Fruit fly (Drosophila melanogaster): ENCODE results near the gene Arp5.

Arp5 gene

DNA sequence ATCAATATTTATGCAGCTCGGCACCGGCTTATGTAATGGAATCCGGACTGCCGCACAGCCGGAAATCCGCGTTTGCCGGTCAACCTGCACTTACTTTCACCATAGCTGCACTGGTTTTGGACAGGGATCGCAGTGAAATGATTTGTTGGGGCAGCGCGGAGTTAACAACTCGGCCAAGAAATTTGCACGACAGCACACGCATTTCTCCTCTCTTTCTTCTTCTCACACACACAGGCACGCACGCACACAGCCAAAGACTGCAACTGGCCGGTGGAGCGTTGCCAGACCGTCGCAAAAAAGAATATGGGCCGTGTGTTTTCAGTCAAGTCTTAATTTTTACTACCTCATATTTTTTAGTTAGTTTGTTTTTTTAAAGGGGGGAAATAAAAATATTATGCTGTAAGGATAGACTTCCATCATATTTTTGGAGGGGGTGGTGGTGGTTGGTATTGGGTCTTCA is 19.0 kb upstream of the Arp5 start (continued):
- TF ChIP-seq kni (GFP tag; optimal IDR thresholded peaks at IDR 0.05) (no peak), MTF-1 (GFP tag; optimal IDR thresholded peaks at IDR 0.05; ENCODE audit: borderline replicate concordance) (no peak), CG5180 (GFP tag; optimal IDR thresholded peaks at IDR 0.05) (no peak), Scr (GFP tag; IDR thresholded peaks at IDR 0.05; ENCODE audit: partially characterized antibody) (no peak), CG13894 (tag; optimal IDR thresholded peaks at IDR 0.05) (no peak), ro (GFP tag; IDR thresholded peaks at IDR 0.05) (no peak), pros (GFP tag; optimal IDR thresholded peaks at IDR 0.05) (no peak), CG7357 (GFP tag; IDR thresholded peaks at IDR 0.05) (no peak), tna (GFP tag; IDR thresholded peaks at IDR 0.05; ENCODE audit: partially characterized antibody) (no peak), pfk (GFP tag; optimal IDR thresholded peaks at IDR 0.05) (no peak), CG7556 (GFP tag; optimal IDR thresholded peaks at IDR 0.05) (no peak), Max (GFP tag; optimal IDR thresholded peaks at IDR 0.05) (no peak), CG34376 (GFP tag; optimal IDR thresholded peaks at IDR 0.05) (peak; percentile 0), rib (GFP tag; IDR thresholded peaks at IDR 0.05) (no peak), esg (GFP tag; conservative IDR thresholded peaks at IDR 0.05) (no peak), CG11560 (tag; IDR thresholded peaks at IDR 0.05) (no peak), gsb (GFP tag; IDR thresholded peaks at IDR 0.05) (no peak), disco-r (GFP tag; optimal IDR thresholded peaks at IDR 0.05) (no peak), chinmo (GFP tag; IDR thresholded peaks at IDR 0.05; ENCODE audit: partially characterized antibody) (peak; percentile 94), her (GFP tag; optimal IDR thresholded peaks at IDR 0.05) (no peak), ems (GFP tag; optimal IDR thresholded peaks at IDR 0.05) (no peak), lmd (GFP tag; IDR thresholded peaks at IDR 0.05) (no peak), Atf6 (GFP tag; IDR thresholded peaks at IDR 0.05) (no peak), Elba2 (GFP tag; optimal IDR thresholded peaks at IDR 0.05) (no peak), Adf1 (GFP tag; IDR thresholded peaks at IDR 0.05) (no peak), CG4707 (GFP tag; optimal IDR thresholded peaks at IDR 0.05) (no peak), CG6254 (GFP tag; optimal IDR thresholded peaks at IDR 0.05) (no peak)

DNA sequence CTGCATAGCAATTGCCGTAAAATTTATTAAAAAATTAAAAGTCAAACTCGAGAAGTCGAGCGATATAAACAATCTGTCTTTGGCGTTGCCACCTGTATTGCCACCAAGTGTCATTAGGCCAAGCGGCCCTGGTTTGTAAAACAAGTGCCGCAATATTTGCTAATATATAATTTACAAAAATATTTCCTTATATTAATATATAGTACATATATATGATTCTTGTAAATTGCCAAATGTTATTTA is 18.2 kb upstream of the Arp5 start, which contains the start of the genes CG7215 and Prx5:
CG7215 (minus strand) TSS at position 101 of the 243 bp plus-strand sequence.
Prx5 (minus strand) TSS at position 101 of the 243 bp plus-strand sequence.
- TF ChIP-seq CG9437 (GFP tag; optimal IDR thresholded peaks at IDR 0.05) (no peak), run (tag; optimal IDR thresholded peaks at IDR 0.05) (no peak), slbo (GFP tag; IDR thresholded peaks at IDR 0.05) (peak; percentile 25; the same call in 1 of the 2 replicates), Hey (tag; optimal IDR thresholded peaks at IDR 0.05) (no peak), z (GFP tag; IDR thresholded peaks at IDR 0.05) (no peak), CG6654 (GFP tag; optimal IDR thresholded peaks at IDR 0.05) (no peak), trem (tag; optimal IDR thresholded peaks at IDR 0.05) (no peak), Kr (GFP tag; optimal IDR thresholded peaks at IDR 0.05) (no peak), CG10147 (GFP tag; optimal IDR thresholded peaks at IDR 0.05) (no peak), dan (GFP tag; IDR thresholded peaks at IDR 0.05) (no peak), row (GFP tag; IDR thresholded peaks at IDR 0.05) (peak; percentile 41), B-H1 (GFP tag; IDR thresholded peaks at IDR 0.05) (no peak), Scr (GFP tag; IDR thresholded peaks at IDR 0.05; ENCODE audit: partially characterized antibody) (no peak), pita (GFP tag; optimal IDR thresholded peaks at IDR 0.05) (no peak), klu (GFP tag; IDR thresholded peaks at IDR 0.05) (no peak), Antp (GFP tag; optimal IDR thresholded peaks at IDR 0.05) (no peak), Hand (GFP tag; optimal IDR thresholded peaks at IDR 0.05) (no peak), Abd-B (GFP tag; optimal IDR thresholded peaks at IDR 0.05) (no peak), CG10267 (tag; optimal IDR thresholded peaks at IDR 0.05) (no peak), CG7928 (GFP tag; optimal IDR thresholded peaks at IDR 0.05) (no peak), wek (GFP tag; optimal IDR thresholded peaks at IDR 0.05) (no peak), fd96Cb (tag; optimal IDR thresholded peaks at IDR 0.05) (no peak), CoRest (tag; optimal IDR thresholded peaks at IDR 0.05) (no peak), CG9932 (GFP tag; IDR thresholded peaks at IDR 0.05) (peak; percentile 26; the same call in 1 of the 2 replicates), TFAM (GFP tag; optimal IDR thresholded peaks at IDR 0.05) (no peak), Sox100B (GFP tag; optimal IDR thresholded peaks at IDR 0.05) (no peak), Fer1 (GFP tag; optimal IDR thresholded peaks at IDR 0.05) (no peak)
